Worm (Caenorhabditis elegans): Measurements from ENCODE around the gene mrpl-45.

Gene mrpl-45

DNA sequence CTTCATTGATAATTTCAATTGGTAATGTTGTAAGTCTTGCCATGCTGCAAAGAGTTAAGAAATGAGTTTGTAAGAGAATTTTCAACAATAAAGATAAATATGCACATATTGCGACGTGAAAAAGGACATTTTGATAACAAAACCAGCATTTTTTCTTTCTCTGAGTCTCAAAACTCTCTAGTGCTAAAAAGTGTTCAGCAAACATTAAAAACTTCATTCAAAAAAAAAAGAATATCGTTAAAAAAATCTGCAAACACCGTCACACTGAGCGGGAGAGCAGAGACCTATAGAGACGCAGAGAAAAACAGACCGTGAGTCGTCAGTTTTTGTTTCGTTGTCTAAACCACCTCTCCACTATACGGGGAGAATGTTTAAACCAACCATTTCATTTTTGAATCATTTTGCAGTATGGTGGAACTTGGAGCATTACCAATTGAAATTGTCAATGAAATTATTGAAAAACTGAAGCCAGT lies 47.3 kb upstream of the mrpl-45 start, which contains the start of the genes fbxa-76 and fbxa-77 (continued):
- TF ChIP-seq nhr-77 (tag; optimal IDR thresholded peaks at IDR 0.05) (peak; percentile 6), rbr-2 (tag; optimal IDR thresholded peaks at IDR 0.05) (no peak), pha-4 (GFP tag; IDR thresholded peaks at IDR 0.05) (no peak), pha-4 (tag; optimal IDR thresholded peaks at IDR 0.05) (peak; percentile 70), aha-1 (tag) (no peak), lsy-2 (tag; optimal IDR thresholded peaks at IDR 0.05) (peak in 1 of 2 experiments; percentile 60), snpc-4 (tag; optimal IDR thresholded peaks at IDR 0.05) (no peak), ama-1 (optimal IDR thresholded peaks at IDR 0.05) (no peak), daf-12 (tag; optimal IDR thresholded peaks at IDR 0.05) (no peak), pqm-1 (tag; optimal IDR thresholded peaks at IDR 0.05) (peak; percentile 40), lin-38 (GFP tag; IDR thresholded peaks at IDR 0.05) (no peak), fkh-10 (GFP tag; optimal IDR thresholded peaks at IDR 0.05) (no peak), ceh-20 (GFP tag; IDR thresholded peaks at IDR 0.05) (no peak), mep-1 (tag; optimal IDR thresholded peaks at IDR 0.05) (peak; percentile 33), lin-1 (GFP tag; IDR thresholded peaks at IDR 0.05) (0 out of 2 replicates have a peak, but pooled peaks have one; percentile 32), dve-1 (tag; optimal IDR thresholded peaks at IDR 0.05; ENCODE audit: insufficient read depth) (peak; percentile 90), ctbp-1 (GFP tag; IDR thresholded peaks at IDR 0.05) (no peak), hlh-30 (tag; optimal IDR thresholded peaks at IDR 0.05; ENCODE audit: insufficient read depth) (peak; percentile 23), zfp-2 (tag; optimal IDR thresholded peaks at IDR 0.05) (no peak), hmg-1.1 (GFP tag; IDR thresholded peaks at IDR 0.05) (0 out of 2 replicates have a peak, but pooled peaks have one; percentile 26), F26F4.8 (GFP tag; conservative IDR thresholded peaks at IDR 0.05) (no peak), spr-1 (tag; optimal IDR thresholded peaks at IDR 0.05) (no peak), dpl-1 (GFP tag; optimal IDR thresholded peaks at IDR 0.05) (peak; percentile 46), lir-3 (tag; optimal IDR thresholded peaks at IDR 0.05) (no peak), Y5F2A.4 (GFP tag; optimal IDR thresholded peaks at IDR 0.05) (no peak), egl-43 (GFP tag; IDR thresholded peaks at IDR 0.05) (no peak), nhr-10 (tag; optimal IDR thresholded peaks at IDR 0.05) (no peak), duxl-1 (tag; optimal IDR thresholded peaks at IDR 0.05; ENCODE audit: poor library complexity) (peak; percentile 62), hif-1 (tag; optimal IDR thresholded peaks at IDR 0.05) (peak in 1 of 2 experiments; percentile 25), F37D6.2 (tag; optimal IDR thresholded peaks at IDR 0.05) (no peak), daf-16 (GFP tag; optimal IDR thresholded peaks at IDR 0.05) (no peak), daf-16 (tag; optimal IDR thresholded peaks at IDR 0.05) (peak; percentile 53), mxl-3 (GFP tag; optimal IDR thresholded peaks at IDR 0.05) (no peak), zip-11 (GFP tag; IDR thresholded peaks at IDR 0.05) (no peak), aly-2 (tag; optimal IDR thresholded peaks at IDR 0.05) (no peak), snpc-1.2 (GFP tag; IDR thresholded peaks at IDR 0.05) (no peak), hlh-11 (tag; optimal IDR thresholded peaks at IDR 0.05) (peak; percentile 61), lin-15B (tag; optimal IDR thresholded peaks at IDR 0.05) (no peak), tra-1 (GFP tag; IDR thresholded peaks at IDR 0.05) (0 out of 2 replicates have a peak, but pooled peaks have one; percentile 13), nhr-102 (tag; optimal IDR thresholded peaks at IDR 0.05) (no peak)

DNA sequence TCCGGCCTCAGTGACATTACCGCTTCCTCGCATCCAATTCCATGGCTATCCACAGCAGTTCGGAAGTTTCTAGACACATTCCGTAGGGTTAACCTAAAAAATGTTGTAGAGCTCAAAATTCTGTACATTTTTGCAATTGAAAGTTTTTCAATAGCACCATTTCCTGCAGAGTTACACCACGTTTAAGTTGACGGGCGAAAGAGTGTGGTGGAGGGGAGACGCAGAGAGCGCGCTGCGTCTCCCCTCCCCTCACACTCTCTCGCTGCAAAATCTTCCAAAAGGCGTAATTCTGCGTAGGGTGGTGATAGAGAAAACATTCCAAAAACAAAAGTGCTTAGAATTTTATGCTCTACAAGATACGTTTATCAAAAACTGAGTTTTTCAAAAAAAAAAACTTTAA lies 46.5 kb upstream of the mrpl-45 start:
- no peak for TF ChIP-seq Y105C5A.15 (GFP tag; IDR thresholded peaks at IDR 0.05)
- no peak for TF ChIP-seq nhr-42 (GFP tag; IDR thresholded peaks at IDR 0.05)
- TF ChIP-seq sdz-12 (GFP tag; optimal IDR thresholded peaks at IDR 0.05) = no peak
- TF ChIP-seq lin-38 (GFP tag; IDR thresholded peaks at IDR 0.05) = no peak
- TF ChIP-seq lir-3 (tag; optimal IDR thresholded peaks at IDR 0.05) = no peak
- no peak for TF ChIP-seq spr-3 (GFP tag; optimal IDR thresholded peaks at IDR 0.05)
- TF ChIP-seq mxl-2 (GFP tag; conservative IDR thresholded peaks at IDR 0.05) = no peak
- TF ChIP-seq duxl-1 (tag; optimal IDR thresholded peaks at IDR 0.05; ENCODE audit: poor library complexity) = no peak
- TF ChIP-seq ztf-7 (tag; optimal IDR thresholded peaks at IDR 0.05) = no peak
- TF ChIP-seq vab-7 (GFP tag; IDR thresholded peaks at IDR 0.05) = no peak
- TF ChIP-seq mxl-3 (GFP tag; optimal IDR thresholded peaks at IDR 0.05) = no peak
- no peak for TF ChIP-seq snpc-4 (tag; optimal IDR thresholded peaks at IDR 0.05)
- no peak for TF ChIP-seq ama-1 (optimal IDR thresholded peaks at IDR 0.05)
- TF ChIP-seq tag-97 (GFP tag; IDR thresholded peaks at IDR 0.05) = no peak
- TF ChIP-seq nhr-25 (tag; optimal IDR thresholded peaks at IDR 0.05; ENCODE audit: borderline replicate concordance, insufficient read depth) = no peak
- no peak for TF ChIP-seq lsy-2 (tag; optimal IDR thresholded peaks at IDR 0.05)
- TF ChIP-seq fkh-10 (GFP tag; optimal IDR thresholded peaks at IDR 0.05) = no peak
- no peak for TF ChIP-seq hmg-1.1 (GFP tag; IDR thresholded peaks at IDR 0.05)
- no peak for TF ChIP-seq unc-62 (GFP tag; optimal IDR thresholded peaks at IDR 0.05 in 1 of 2)
- no peak for TF ChIP-seq unc-62 (tag; optimal IDR thresholded peaks at IDR 0.05)
- no peak for TF ChIP-seq mdl-1 (tag; optimal IDR thresholded peaks at IDR 0.05)

Measured in whole organism, L4 larva.